Fruit fly (Drosophila melanogaster) Kc167 (cell line): ENCODE data around the gene TAF1B.

ENCODE experiments used
- h ChIP-seq: fragments of >200 bp; optimal IDR thresholded peaks from 3 replicates; lab custom pipeline; 2018; ENCODE audit warnings: missing external identifiers
- psq ChIP-seq: fragments of >200 bp; optimal IDR thresholded peaks from 2 replicates; lab custom pipeline; 2017; ENCODE audit warnings: missing external identifiers
- ttk ChIP-seq: sonication (Bioruptor generic); optimal IDR thresholded peaks from 2 replicates; lab custom pipeline; 2017; ENCODE audit warnings: missing external identifiers

dm6 chr3R:10138900-10139299 lies 5.1 kb downstream of the TAF1B start:
- TF ChIP-seq h (lab: Kevin White, UChicago) (no peak), psq (lab: Kevin White, UChicago) (no peak), ttk (lab: Kevin White, UChicago) (no peak)
